Worm (Caenorhabditis elegans) whole organism, early embryonic: ENCODE data around the gene angl-1.

ENCODE experiments used
- ama-1 ChIP-seq: fragments of 150-350 bp; optimal IDR thresholded peaks from 2 replicates; lab custom pipeline; 2014
- sea-1 ChIP-seq: fragments of 200-800 bp; sonication (Bioruptor generic); conservative IDR thresholded peaks from 2 replicates; pipeline ENCODE4 v1.3.6; 2022; ENCODE audit warnings: missing genetic modification characterization, missing compliant biosample characterization

DNA sequence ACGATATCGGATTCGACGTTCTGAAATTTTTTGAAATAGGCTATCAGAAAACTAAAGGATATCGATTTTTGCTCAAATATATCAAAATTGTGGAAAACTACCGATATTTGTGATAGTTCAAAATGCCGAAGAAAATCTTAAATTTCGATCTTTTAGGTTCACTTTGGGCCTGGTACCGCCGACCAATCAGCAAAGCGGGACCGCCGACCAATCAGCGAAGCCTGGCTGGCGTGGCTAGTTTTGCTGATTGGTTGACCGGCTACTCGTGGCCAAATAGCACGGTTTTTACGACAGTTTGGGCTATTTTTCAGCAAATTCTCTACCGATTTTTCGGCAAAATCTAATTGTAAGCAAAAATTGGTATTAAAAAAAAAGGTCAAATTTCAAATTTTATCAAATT lies 57.3 kb downstream of the angl-1 start:
- TF ChIP-seq ama-1 (lab: Kevin White, UChicago) (no peak), sea-1 (GFP tag; lab: Robert Waterston, UW) (no peak)
